Worm (Caenorhabditis elegans) whole organism, L3 larva: ENCODE measurements around the gene gly-6.

ENCODE experiments used
- R02D3.7 ChIP-seq: fragments of 150-350 bp; optimal IDR thresholded peaks from 2 replicates; lab custom pipeline; 2014; ENCODE audit warnings: missing biosample characterization, missing genetic modification characterization
- ZK546.5 ChIP-seq: sonication (generic microtip); optimal IDR thresholded peaks from 2 replicates; lab custom pipeline; 2017; ENCODE audit warnings: missing biosample characterization, missing genetic modification characterization
- ama-1 ChIP-seq: fragments of 150-350 bp; optimal IDR thresholded peaks from 2 replicates; lab custom pipeline; 2018
- ceh-16 ChIP-seq: sonication (generic microtip); optimal IDR thresholded peaks from 2 replicates; lab custom pipeline; 2017; ENCODE audit warnings: missing biosample characterization, missing genetic modification characterization
- ceh-28 ChIP-seq: fragments of 150-350 bp; optimal IDR thresholded peaks from 2 replicates; lab custom pipeline; 2014; ENCODE audit warnings: missing biosample characterization, missing genetic modification reagents, missing genetic modification characterization
- ceh-9 ChIP-seq: sonication (generic microtip); optimal IDR thresholded peaks from 2 replicates; lab custom pipeline; 2018; ENCODE audit warnings: missing biosample characterization, missing genetic modification characterization
- daf-12 ChIP-seq: fragments of 150-350 bp; optimal IDR thresholded peaks from 2 replicates; lab custom pipeline; 2014; ENCODE audit warnings: missing biosample characterization, missing genetic modification reagents, missing genetic modification characterization
- egl-5 ChIP-seq: fragments of 150-350 bp; optimal IDR thresholded peaks from 2 replicates; lab custom pipeline; 2017; ENCODE audit warnings: missing biosample characterization, missing genetic modification reagents, missing genetic modification characterization, inconsistent platforms
- elt-1 ChIP-seq: fragments of 150-350 bp; optimal IDR thresholded peaks from 2 replicates; lab custom pipeline; 2014; ENCODE audit warnings: missing biosample characterization, missing genetic modification characterization
- elt-2 ChIP-seq: sonication (generic microtip); optimal IDR thresholded peaks from 2 replicates; lab custom pipeline; 2016; ENCODE audit warnings: missing genetic modification reagents, mild to moderate bottlenecking, missing genetic modification characterization, missing compliant biosample characterization
- elt-3 ChIP-seq, 3 experiments: fragments of 150-350 bp in 1 of 3; sonication (generic microtip) in 2 of 3; optimal IDR thresholded peaks; 2 replicates in 2 of 3; 4 replicates in 1 of 3; lab custom pipeline; 2014 to 2017; ENCODE audit warnings: missing biosample characterization in 3 of 3, missing genetic modification characterization in 3 of 3
- eor-1 ChIP-seq, 2 experiments: fragments of 150-350 bp; optimal IDR thresholded peaks; 2 replicates each; lab custom pipeline; 2014 to 2018; ENCODE audit warnings: missing biosample characterization in 2 of 2, missing genetic modification characterization in 2 of 2
- fkh-2 ChIP-seq: fragments of 150-350 bp; optimal IDR thresholded peaks from 2 replicates; lab custom pipeline; 2014; ENCODE audit warnings: missing biosample characterization, missing genetic modification reagents, missing genetic modification characterization
- hmg-11 ChIP-seq: sonication (generic microtip); optimal IDR thresholded peaks from 2 replicates; lab custom pipeline; 2016; ENCODE audit warnings: missing genetic modification characterization, missing compliant biosample characterization
- lin-15B ChIP-seq: fragments of 150-350 bp; optimal IDR thresholded peaks from 2 replicates; lab custom pipeline; 2014; ENCODE audit warnings: missing biosample characterization, missing genetic modification characterization
- lin-39 ChIP-seq: fragments of 150-350 bp; optimal IDR thresholded peaks from 2 replicates; lab custom pipeline; 2018; ENCODE audit warnings: missing biosample characterization, missing genetic modification reagents, missing genetic modification characterization
- nfya-1 ChIP-seq: sonication (generic microtip); optimal IDR thresholded peaks from 2 replicates; lab custom pipeline; 2017; ENCODE audit warnings: missing genetic modification characterization, mild to moderate bottlenecking, missing compliant biosample characterization, antibody characterized with exemption, moderate library complexity; ENCODE audit not compliant: insufficient read depth
- nhr-11 ChIP-seq: fragments of 150-350 bp; optimal IDR thresholded peaks from 2 replicates; lab custom pipeline; 2014; ENCODE audit warnings: missing biosample characterization, missing genetic modification characterization
- nhr-12 ChIP-seq: fragments of 150-350 bp; optimal IDR thresholded peaks from 2 replicates; lab custom pipeline; 2014; ENCODE audit warnings: missing biosample characterization, missing genetic modification characterization
- nhr-23 ChIP-seq: fragments of 150-350 bp; optimal IDR thresholded peaks from 2 replicates; lab custom pipeline; 2014; ENCODE audit warnings: missing biosample characterization, missing genetic modification reagents, missing genetic modification characterization
- nhr-237 ChIP-seq: fragments of 150-350 bp; optimal IDR thresholded peaks from 2 replicates; lab custom pipeline; 2014; ENCODE audit warnings: missing biosample characterization, missing genetic modification characterization
- nhr-25 ChIP-seq: sonication (generic microtip); optimal IDR thresholded peaks from 2 replicates; lab custom pipeline; 2017; ENCODE audit warnings: missing biosample characterization, missing genetic modification characterization
- nhr-28 ChIP-seq: fragments of 150-350 bp; optimal IDR thresholded peaks from 2 replicates; lab custom pipeline; 2014; ENCODE audit warnings: missing biosample characterization, missing genetic modification characterization
- nhr-43 ChIP-seq: sonication (generic microtip); optimal IDR thresholded peaks from 2 replicates; lab custom pipeline; 2016; ENCODE audit warnings: mild to moderate bottlenecking, missing genetic modification characterization, missing compliant biosample characterization; ENCODE audit not compliant: poor library complexity, severe bottlenecking
- nhr-67 ChIP-seq: fragments of 150-350 bp; optimal IDR thresholded peaks from 2 replicates; lab custom pipeline; 2014; ENCODE audit warnings: missing biosample characterization, missing genetic modification characterization
- nhr-76 ChIP-seq: fragments of 150-350 bp; sonication (generic microtip); optimal IDR thresholded peaks from 5 replicates; lab custom pipeline; 2014; ENCODE audit warnings: missing biosample characterization, missing genetic modification characterization
- pha-4 ChIP-seq: fragments of 150-350 bp; optimal IDR thresholded peaks from 2 replicates; lab custom pipeline; 2014; ENCODE audit warnings: missing biosample characterization, missing genetic modification reagents, missing genetic modification characterization
- pqm-1 ChIP-seq: fragments of 150-350 bp; optimal IDR thresholded peaks from 2 replicates; lab custom pipeline; 2017; ENCODE audit warnings: missing biosample characterization, missing genetic modification characterization, inconsistent platforms
- skn-1 ChIP-seq: fragments of 150-350 bp; optimal IDR thresholded peaks from 2 replicates; lab custom pipeline; 2014; ENCODE audit warnings: missing biosample characterization, missing genetic modification characterization
- snpc-4 ChIP-seq: fragments of 150-350 bp; optimal IDR thresholded peaks from 2 replicates; lab custom pipeline; 2014; ENCODE audit warnings: missing biosample characterization, missing genetic modification characterization
- tbx-2 ChIP-seq: sonication (generic microtip); optimal IDR thresholded peaks from 2 replicates; lab custom pipeline; 2016; ENCODE audit warnings: mild to moderate bottlenecking, missing genetic modification characterization, missing compliant biosample characterization
- unc-62 ChIP-seq: fragments of 150-350 bp; sonication (generic microtip); optimal IDR thresholded peaks from 4 replicates; lab custom pipeline; 2014; ENCODE audit warnings: missing biosample characterization, missing genetic modification reagents, missing genetic modification characterization

Gene gly-6

ce11 chrIII:4358345-4358744, 27.3 kb upstream of the gly-6 start:
- peak; percentile 36 for TF ChIP-seq lin-39 (tag; lab: Kevin White, UChicago)
- TF ChIP-seq nhr-12, result no peak
- peak; percentile 39 for TF ChIP-seq nfya-1

- TF ChIP-seq snpc-4 (tag; lab: Kevin White, UChicago), result no peak
- TF ChIP-seq pqm-1, result peak; percentile 42
- peak; percentile 53 for TF ChIP-seq elt-2 (tag; lab: Kevin White, UChicago)
These were observed 26.4 kb upstream of the gly-6 start for ce11 chrIII:4357438-4357837.

ce11 chrIII:4356384-4356783, 25.4 kb upstream of the gly-6 start, which contains the start of gene mnp-1:
Gene mnp-1, plus strand, starts transcription at chrIII:4356594.
- TF ChIP-seq ceh-28 (tag; lab: Kevin White, UChicago) (no peak), eor-1 (tag; optimal IDR thresholded peaks at IDR 0.05; lab: Kevin White, UChicago) (no peak), daf-12 (tag; lab: Kevin White, UChicago) (no peak), nfya-1 (no peak), lin-15B (tag; lab: Kevin White, UChicago) (no peak), nhr-237 (tag; lab: Kevin White, UChicago) (no peak), elt-3 (tag; optimal IDR thresholded peaks at IDR 0.05; lab: Kevin White, UChicago) (no peak), skn-1 (tag; lab: Kevin White, UChicago) (no peak), egl-5 (no peak)
- TF ChIP-seq, all 47 proteins: peak for 0

ce11 chrIII:4349799-4350198, 18.8 kb upstream of the gly-6 start, which contains the start of gene B0285.6:
Gene B0285.6, plus strand, starts transcription at chrIII:4350099.
- TF ChIP-seq unc-62 (GFP tag; lab: Kevin White, UChicago) (no peak), pha-4 (tag; lab: Kevin White, UChicago) (no peak), elt-1 (tag; lab: Kevin White, UChicago) (no peak), R02D3.7 (tag; lab: Kevin White, UChicago) (no peak), elt-3 (tag; optimal IDR thresholded peaks at IDR 0.05; lab: Kevin White, UChicago) (no peak), nhr-76 (tag; lab: Kevin White, UChicago) (no peak), ama-1 (lab: Kevin White, UChicago) (no peak), daf-12 (tag; lab: Kevin White, UChicago) (no peak), nhr-237 (tag; lab: Kevin White, UChicago) (no peak), nhr-43 (tag; lab: Kevin White, UChicago) (no peak), ZK546.5 (no peak), nhr-25 (tag; lab: Kevin White, UChicago) (no peak), lin-15B (tag; lab: Kevin White, UChicago) (no peak), ceh-9 (tag; lab: Kevin White, UChicago) (no peak), nhr-12 (no peak), egl-5 (no peak), nhr-28 (tag; lab: Kevin White, UChicago) (no peak), fkh-2 (tag; lab: Kevin White, UChicago) (no peak), ceh-16 (tag; lab: Kevin White, UChicago) (no peak)

DNA sequence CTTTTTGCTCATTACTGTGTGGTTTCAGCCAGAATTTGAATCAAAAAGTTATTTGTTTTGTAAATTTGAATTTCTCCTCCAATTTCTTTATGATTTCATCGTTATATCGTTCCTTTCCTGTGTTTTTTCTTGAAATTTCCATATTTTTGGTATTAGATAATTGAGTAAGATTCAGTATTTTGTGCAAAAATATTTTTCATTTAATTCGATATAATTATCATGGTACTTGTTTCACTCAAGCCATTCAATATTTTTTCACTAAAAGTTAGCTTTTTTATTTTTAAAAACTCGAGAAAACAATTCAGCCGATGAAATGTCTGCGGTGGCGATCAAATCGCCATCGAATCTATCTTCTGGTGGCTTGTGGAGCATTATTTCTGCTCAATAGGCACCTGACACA, 14.0 kb upstream of the gly-6 start, which contains the start of gene hse-5:
Gene hse-5, plus strand, starts transcription at position 301 of the 400 bp plus-strand sequence.
- TF ChIP-seq nhr-67 (tag; lab: Kevin White, UChicago) (no peak), nhr-11 (tag; lab: Kevin White, UChicago) (no peak), tbx-2 (no peak), nhr-237 (tag; lab: Kevin White, UChicago) (no peak), ceh-16 (tag; lab: Kevin White, UChicago) (no peak), elt-2 (tag; lab: Kevin White, UChicago) (no peak)
- TF ChIP-seq, all 47 proteins: peak for 0

ce11 chrIII:4343070-4343469, 12.0 kb upstream of the gly-6 start, which contains the start of the genes B0285.3 and lcmt-1:
Gene B0285.3, minus strand, starts transcription at chrIII:4343336.
Gene lcmt-1, plus strand, starts transcription at chrIII:4343446.
- TF ChIP-seq hmg-11 (tag; lab: Kevin White, UChicago) (no peak), nfya-1 (peak; percentile 52), elt-2 (tag; lab: Kevin White, UChicago) (peak; percentile 11), pha-4 (tag; lab: Kevin White, UChicago) (peak; percentile 42), ZK546.5 (no peak), nhr-43 (tag; lab: Kevin White, UChicago) (peak; percentile 40), nhr-23 (peak; percentile 61), unc-62 (GFP tag; lab: Kevin White, UChicago) (no peak), nhr-25 (tag; lab: Kevin White, UChicago) (peak; percentile 28), lin-15B (tag; lab: Kevin White, UChicago) (peak; percentile 68)
- TF ChIP-seq, all 47 proteins: peak for 7
